Worm (Caenorhabditis elegans) whole organism, late embryonic: ENCODE results near the gene gpx-3.
A peak's percentile ranks its signal among the peaks of the same experiment; 100 is the strongest.

Source experiments
- ama-1 ChIP-seq: fragments of 150-350 bp; optimal IDR thresholded peaks from 2 replicates; lab custom pipeline; 2014
- ceh-14 ChIP-seq: sonication (generic microtip); optimal IDR thresholded peaks from 2 replicates; lab custom pipeline; 2016; ENCODE audit warnings: missing genotype, missing genetic modification characterization, missing compliant biosample characterization
- ceh-18 ChIP-seq: sonication (generic microtip); optimal IDR thresholded peaks from 2 replicates; lab custom pipeline; 2016; ENCODE audit warnings: missing genetic modification characterization, missing compliant biosample characterization
- ceh-24 ChIP-seq: sonication (generic microtip); optimal IDR thresholded peaks from 2 replicates; lab custom pipeline; 2016; ENCODE audit warnings: mild to moderate bottlenecking, missing genetic modification characterization, missing compliant biosample characterization
- ceh-34 ChIP-seq: sonication (generic microtip); optimal IDR thresholded peaks from 2 replicates; lab custom pipeline; 2016; ENCODE audit warnings: mild to moderate bottlenecking, missing genetic modification characterization, missing compliant biosample characterization
- ceh-9 ChIP-seq: sonication (generic microtip); optimal IDR thresholded peaks from 2 replicates; lab custom pipeline; 2016; ENCODE audit warnings: mild to moderate bottlenecking, missing genetic modification characterization, inconsistent platforms, missing compliant biosample characterization
- dmd-4 ChIP-seq: sonication (generic microtip); optimal IDR thresholded peaks from 2 replicates; lab custom pipeline; 2016; ENCODE audit warnings: borderline replicate concordance, missing genetic modification characterization, missing compliant biosample characterization
- elt-2 ChIP-seq: sonication (generic microtip); optimal IDR thresholded peaks from 2 replicates; lab custom pipeline; 2016; ENCODE audit warnings: missing genetic modification reagents, missing genetic modification characterization, missing compliant biosample characterization
- eyg-1 ChIP-seq: sonication (generic microtip); optimal IDR thresholded peaks from 2 replicates; lab custom pipeline; 2016; ENCODE audit warnings: missing genotype, missing genetic modification characterization, missing compliant biosample characterization
- hlh-30 ChIP-seq: sonication (generic microtip); optimal IDR thresholded peaks from 2 replicates; lab custom pipeline; 2017; ENCODE audit warnings: antibody characterized with exemption, missing genetic modification characterization, missing compliant biosample characterization; ENCODE audit not compliant: insufficient read depth
- nfya-1 ChIP-seq: sonication (generic microtip); optimal IDR thresholded peaks from 2 replicates; lab custom pipeline; 2017; ENCODE audit warnings: missing genetic modification characterization, mild to moderate bottlenecking, missing compliant biosample characterization, antibody characterized with exemption, moderate library complexity
- syd-9 ChIP-seq: sonication (generic microtip); optimal IDR thresholded peaks from 2 replicates; lab custom pipeline; 2016; ENCODE audit warnings: mild to moderate bottlenecking, missing genetic modification characterization, moderate library complexity, missing compliant biosample characterization
- unc-86 ChIP-seq: sonication (generic microtip); optimal IDR thresholded peaks from 2 replicates; lab custom pipeline; 2016; ENCODE audit warnings: missing genetic modification characterization, missing compliant biosample characterization
- zip-5 ChIP-seq: sonication (generic microtip); optimal IDR thresholded peaks from 2 replicates; lab custom pipeline; 2016; ENCODE audit warnings: missing genetic modification characterization, missing compliant biosample characterization

DNA sequence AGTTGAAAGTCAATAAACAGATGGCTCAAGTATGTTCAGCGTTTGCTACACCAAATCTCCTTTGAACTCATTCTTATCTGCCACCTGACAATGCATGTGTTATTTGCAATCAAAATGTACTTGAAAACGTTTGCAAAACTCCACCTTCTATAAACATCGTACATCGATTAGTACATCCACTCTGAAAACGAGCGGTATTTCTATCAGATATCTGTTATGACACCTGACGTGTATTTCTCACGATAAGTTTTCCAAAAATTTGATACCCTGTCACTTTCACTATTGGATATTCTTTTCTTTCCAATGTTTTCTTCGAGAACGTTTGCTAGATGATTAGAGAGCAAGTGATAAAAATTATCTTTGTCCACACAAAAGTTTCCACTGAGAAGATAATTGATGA is 43.3 kb upstream of the gpx-3 start:
- no peak for TF ChIP-seq dmd-4
- no peak for TF ChIP-seq nfya-1 (tag; lab: Kevin White, UChicago)
- TF ChIP-seq ceh-24 (tag; lab: Kevin White, UChicago) = no peak
- no peak for TF ChIP-seq ceh-9 (tag; lab: Kevin White, UChicago)
- TF ChIP-seq eyg-1 (tag; lab: Kevin White, UChicago) = no peak
- no peak for TF ChIP-seq hlh-30 (tag; lab: Kevin White, UChicago)
- TF ChIP-seq elt-2 (tag; lab: Kevin White, UChicago) = no peak
- no peak for TF ChIP-seq zip-5 (tag; lab: Kevin White, UChicago)
- TF ChIP-seq ceh-18 (tag; lab: Kevin White, UChicago) = peak; percentile 34
- TF ChIP-seq ama-1 = no peak
- no peak for TF ChIP-seq ceh-34
- no peak for TF ChIP-seq ceh-14 (tag; lab: Kevin White, UChicago)
- no peak for TF ChIP-seq unc-86
- TF ChIP-seq syd-9 (tag; lab: Kevin White, UChicago) = no peak
